Worm (Caenorhabditis elegans): Measurements from ENCODE around the gene trpp-4.

The trpp-4 gene

DNA sequence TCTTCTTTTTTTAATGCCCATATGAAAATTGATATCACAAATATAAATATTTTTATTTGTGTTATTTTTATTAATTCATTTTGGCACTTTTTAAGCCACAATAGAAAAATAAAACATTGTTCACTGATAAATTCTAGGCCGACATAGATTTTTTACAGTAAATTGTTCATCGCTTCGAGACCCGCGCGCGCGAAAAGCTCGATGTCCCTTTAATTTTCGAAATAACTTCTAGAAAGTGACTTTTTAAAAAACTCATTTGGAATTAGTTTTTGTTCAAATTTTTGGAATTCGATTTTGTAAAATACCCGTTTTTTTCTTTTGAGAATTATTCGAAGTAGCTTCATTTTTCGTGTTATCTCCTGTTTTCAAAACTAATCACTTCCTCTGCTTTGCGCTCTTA lies 15.8 kb upstream of the trpp-4 start:
- no peak for TF ChIP-seq dox-1 (GFP tag; IDR thresholded peaks at IDR 0.05)
- no peak for TF ChIP-seq Y79H2A.3 (GFP tag; conservative IDR thresholded peaks at IDR 0.05)
- TF ChIP-seq mcd-1 (GFP tag; IDR thresholded peaks at IDR 0.05): no peak
- peak; percentile 55 for TF ChIP-seq xnd-1 (tag; optimal IDR thresholded peaks at IDR 0.05)
- peak; percentile 27; the same call in 1 of the 2 replicates for TF ChIP-seq D2030.7 (GFP tag; IDR thresholded peaks at IDR 0.05)
- no peak for TF ChIP-seq pha-4 (tag; optimal IDR thresholded peaks at IDR 0.05)
- TF ChIP-seq ztf-18 (tag; optimal IDR thresholded peaks at IDR 0.05): peak; percentile 50
- TF ChIP-seq madf-6 (GFP tag; IDR thresholded peaks at IDR 0.05): peak; percentile 76
- peak; percentile 79 for TF ChIP-seq efl-1 (GFP tag; optimal IDR thresholded peaks at IDR 0.05)
- no peak for TF ChIP-seq F57A8.1 (GFP tag; optimal IDR thresholded peaks at IDR 0.05)
- no peak for TF ChIP-seq repo-1 (tag; optimal IDR thresholded peaks at IDR 0.05)
- no peak for TF ChIP-seq ceh-100 (GFP tag; IDR thresholded peaks at IDR 0.05)
- no peak for TF ChIP-seq gei-17 (GFP tag; optimal IDR thresholded peaks at IDR 0.05)
- TF ChIP-seq madf-3 (GFP tag; IDR thresholded peaks at IDR 0.05): no peak
- TF ChIP-seq aptf-3 (GFP tag; IDR thresholded peaks at IDR 0.05): no peak
- TF ChIP-seq ZK185.1 (tag; optimal IDR thresholded peaks at IDR 0.05; ENCODE audit: poor library complexity, severe bottlenecking): no peak
- no peak for TF ChIP-seq ztf-6 (GFP tag; IDR thresholded peaks at IDR 0.05)
- no peak for TF ChIP-seq hrde-1 (tag; optimal IDR thresholded peaks at IDR 0.05; ENCODE audit: borderline replicate concordance)
- TF ChIP-seq dpl-1 (GFP tag; optimal IDR thresholded peaks at IDR 0.05): peak; percentile 25
- TF ChIP-seq tbp1 (GFP tag; optimal IDR thresholded peaks at IDR 0.05): no peak
- peak; percentile 60 for TF ChIP-seq lsl-1 (GFP tag; optimal IDR thresholded peaks at IDR 0.05)
- no peak for TF ChIP-seq C06A6.2 (GFP tag; conservative IDR thresholded peaks at IDR 0.05)
- TF ChIP-seq madf-8 (GFP tag; conservative IDR thresholded peaks at IDR 0.05): peak; percentile 52; the same call in 1 of the 2 replicates
- peak; percentile 77 for TF ChIP-seq F33H1.4 (GFP tag; IDR thresholded peaks at IDR 0.05)
- no peak for TF ChIP-seq tlf-1 (GFP tag; optimal IDR thresholded peaks at IDR 0.05)
- no peak for TF ChIP-seq F55B11.4 (tag; optimal IDR thresholded peaks at IDR 0.05; ENCODE audit: borderline replicate concordance, insufficient read depth)
- TF ChIP-seq hsf-1 (GFP tag; IDR thresholded peaks at IDR 0.05): 0 out of 2 replicates have a peak, but pooled peaks have one; percentile 59

ce11 chrV:9384949-9385348 lies 15.2 kb upstream of the trpp-4 start:
- TF ChIP-seq mxl-1 (tag; optimal IDR thresholded peaks at IDR 0.05) (no peak), ceh-100 (GFP tag; IDR thresholded peaks at IDR 0.05) (no peak), T26A5.8 (tag; optimal IDR thresholded peaks at IDR 0.05) (no peak), chd-7 (tag; optimal IDR thresholded peaks at IDR 0.05) (no peak), let-526 (GFP tag; IDR thresholded peaks at IDR 0.05) (no peak), lsl-1 (GFP tag; optimal IDR thresholded peaks at IDR 0.05) (no peak), bed-1 (GFP tag; IDR thresholded peaks at IDR 0.05) (no peak), madf-8 (GFP tag; conservative IDR thresholded peaks at IDR 0.05) (no peak), F57C9.4 (tag; optimal IDR thresholded peaks at IDR 0.05) (no peak), him-1 (tag; optimal IDR thresholded peaks at IDR 0.05) (no peak), nhr-90 (tag; optimal IDR thresholded peaks at IDR 0.05) (no peak), attf-6 (GFP tag; IDR thresholded peaks at IDR 0.05) (no peak), sdz-38 (tag; optimal IDR thresholded peaks at IDR 0.05) (no peak), K11D2.4 (GFP tag; IDR thresholded peaks at IDR 0.05) (no peak), nfya-1 (tag; optimal IDR thresholded peaks at IDR 0.05; ENCODE audit: borderline replicate concordance, insufficient read depth) (no peak)
